Worm (Caenorhabditis elegans) whole organism, early embryonic: ENCODE results near the gene F13H8.3.

ENCODE experiments used
- B0310.2 ChIP-seq: sonication (generic microtip); optimal IDR thresholded peaks from 2 replicates; lab custom pipeline; 2016; ENCODE audit warnings: mild to moderate bottlenecking, missing genetic modification characterization, missing compliant biosample characterization
- F13C5.2 ChIP-seq: sonication (generic microtip); optimal IDR thresholded peaks from 2 replicates; lab custom pipeline; 2017; ENCODE audit warnings: mild to moderate bottlenecking, missing genetic modification characterization, inconsistent platforms, missing compliant biosample characterization
- aly-1 ChIP-seq: sonication (generic microtip); optimal IDR thresholded peaks from 2 replicates; lab custom pipeline; 2016; ENCODE audit warnings: missing genetic modification characterization, missing compliant biosample characterization
- ama-1 ChIP-seq: fragments of 150-350 bp; optimal IDR thresholded peaks from 2 replicates; lab custom pipeline; 2014
- ceh-13 ChIP-seq: fragments of 200-800 bp; sonication (Bioruptor generic); optimal IDR thresholded peaks from 2 replicates; lab custom pipeline; 2018; ENCODE audit warnings: mild to moderate bottlenecking, missing genetic modification characterization, missing compliant biosample characterization
- ceh-36 ChIP-seq: sonication (generic microtip); optimal IDR thresholded peaks from 2 replicates; lab custom pipeline; 2016; ENCODE audit warnings: missing genetic modification characterization, inconsistent platforms, missing compliant biosample characterization
- ets-7 ChIP-seq: sonication (generic microtip); optimal IDR thresholded peaks from 2 replicates; lab custom pipeline; 2016; ENCODE audit warnings: missing genotype, missing genetic modification characterization, missing compliant biosample characterization
- flt-1 ChIP-seq: fragments of 200-800 bp; sonication (Bioruptor generic); IDR thresholded peaks from 2 replicates; pipeline ENCODE4 v1.3.6; 2022; ENCODE audit warnings: missing genetic modification characterization, missing compliant biosample characterization
- hmbx-1 ChIP-seq: sonication (generic microtip); optimal IDR thresholded peaks from 2 replicates; lab custom pipeline; 2016; ENCODE audit warnings: mild to moderate bottlenecking, missing genetic modification characterization, missing compliant biosample characterization
- hmg-4 ChIP-seq: fragments of 200-800 bp; sonication (Bioruptor generic); optimal IDR thresholded peaks from 2 replicates; lab custom pipeline; 2018; ENCODE audit warnings: mild to moderate bottlenecking, missing genetic modification characterization, missing compliant biosample characterization
- hnd-1 ChIP-seq: sonication (generic microtip); optimal IDR thresholded peaks from 2 replicates; lab custom pipeline; 2016; ENCODE audit warnings: missing genetic modification characterization, missing compliant biosample characterization
- pes-1 ChIP-seq: fragments of 200-800 bp; sonication (Bioruptor generic); IDR thresholded peaks from 2 replicates; pipeline ENCODE4 v1.3.6; 2022; ENCODE audit warnings: missing genetic modification reagents, missing genetic modification characterization, missing compliant biosample characterization
- scrt-1 ChIP-seq: fragments of 200-800 bp; sonication (Bioruptor generic); IDR thresholded peaks from 2 replicates; pipeline ENCODE4 v1.3.6; 2022; ENCODE audit warnings: missing genetic modification characterization, missing compliant biosample characterization
- sea-1 ChIP-seq: fragments of 200-800 bp; sonication (Bioruptor generic); conservative IDR thresholded peaks from 2 replicates; pipeline ENCODE4 v1.3.6; 2022; ENCODE audit warnings: missing genetic modification characterization, missing compliant biosample characterization
- tbx-11 ChIP-seq: fragments of 200-800 bp; sonication (Bioruptor generic); IDR thresholded peaks from 2 replicates; pipeline ENCODE4 v1.3.6; 2022; ENCODE audit warnings: missing genetic modification characterization, missing compliant biosample characterization
- tbx-37 ChIP-seq: fragments of 200-800 bp; sonication (Bioruptor generic); conservative IDR thresholded peaks from 2 replicates; pipeline ENCODE4 v1.3.6; 2022; ENCODE audit warnings: missing genetic modification reagents, missing genetic modification characterization, missing compliant biosample characterization
- tra-4 ChIP-seq: sonication (generic microtip); optimal IDR thresholded peaks from 2 replicates; lab custom pipeline; 2017; ENCODE audit warnings: missing genetic modification characterization, missing compliant biosample characterization

Gene F13H8.3

ce11 chrII:6236093-6236945 lies 27.5 kb upstream of the F13H8.3 start:
- TF ChIP-seq hmg-4 (GFP tag; lab: Kevin White, UChicago) (no peak), flt-1 (GFP tag; lab: Robert Waterston, UW) (no peak), hmbx-1 (no peak), ama-1 (lab: Kevin White, UChicago) (no peak), aly-1 (tag; lab: Kevin White, UChicago) (no peak), ceh-13 (GFP tag; lab: Kevin White, UChicago) (no peak), ets-7 (no peak), tbx-37 (GFP tag; lab: Robert Waterston, UW) (no peak), B0310.2 (tag; lab: Kevin White, UChicago) (no peak), scrt-1 (no peak), tbx-11 (no peak), pes-1 (GFP tag; lab: Robert Waterston, UW) (no peak), tra-4 (tag; lab: Kevin White, UChicago) (no peak), F13C5.2 (tag; lab: Kevin White, UChicago) (no peak)

ce11 chrII:6241758-6242157 lies 22.0 kb upstream of the F13H8.3 start, which contains the start of gene T24H7.8:
T24H7.8 (plus strand) TSS chrII:6242058.
- TF ChIP-seq tbx-11 (no peak), ets-7 (no peak), flt-1 (GFP tag; lab: Robert Waterston, UW) (no peak), F13C5.2 (tag; lab: Kevin White, UChicago) (no peak), ceh-13 (GFP tag; lab: Kevin White, UChicago) (no peak), hmbx-1 (no peak)

DNA sequence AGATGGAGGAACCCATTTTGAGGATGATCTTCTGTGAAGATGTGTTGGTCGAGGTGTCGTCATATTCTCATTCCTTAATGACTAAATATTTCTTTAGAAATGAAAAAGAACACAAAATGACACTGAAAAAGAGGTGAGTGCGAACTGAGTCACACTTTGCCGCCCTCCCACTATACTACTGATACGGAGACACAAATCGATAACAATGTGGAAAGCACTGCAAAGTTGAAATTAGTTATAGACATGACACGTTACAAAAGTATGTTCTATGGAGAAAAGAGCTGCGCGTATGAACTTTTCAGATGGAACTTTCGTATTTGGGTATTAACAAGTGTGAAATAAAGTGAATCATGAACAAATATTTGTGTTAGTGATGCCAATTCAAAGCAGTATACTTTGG lies 19.6 kb upstream of the F13H8.3 start, which contains the start of gene tat-4:
Gene tat-4 (minus strand): TSS at position 117 of the 400 bp plus-strand sequence.
- no peak for TF ChIP-seq tra-4 (tag; lab: Kevin White, UChicago)
- no peak for TF ChIP-seq aly-1 (tag; lab: Kevin White, UChicago)
- TF ChIP-seq tbx-37 (GFP tag; lab: Robert Waterston, UW): no peak
- no peak for TF ChIP-seq hmbx-1
- TF ChIP-seq ets-7: no peak
- TF ChIP-seq B0310.2 (tag; lab: Kevin White, UChicago): no peak
- no peak for TF ChIP-seq pes-1 (GFP tag; lab: Robert Waterston, UW)
- TF ChIP-seq hnd-1 (tag; lab: Kevin White, UChicago): no peak
- no peak for TF ChIP-seq flt-1 (GFP tag; lab: Robert Waterston, UW)
- no peak for TF ChIP-seq ama-1 (lab: Kevin White, UChicago)
- no peak for TF ChIP-seq tbx-11
- no peak for TF ChIP-seq hmg-4 (GFP tag; lab: Kevin White, UChicago)
- TF ChIP-seq scrt-1: no peak
- no peak for TF ChIP-seq sea-1 (GFP tag; lab: Robert Waterston, UW)
- no peak for TF ChIP-seq ceh-13 (GFP tag; lab: Kevin White, UChicago)
- no peak for TF ChIP-seq F13C5.2 (tag; lab: Kevin White, UChicago)
- no peak for TF ChIP-seq ceh-36 (tag; lab: Kevin White, UChicago)

DNA sequence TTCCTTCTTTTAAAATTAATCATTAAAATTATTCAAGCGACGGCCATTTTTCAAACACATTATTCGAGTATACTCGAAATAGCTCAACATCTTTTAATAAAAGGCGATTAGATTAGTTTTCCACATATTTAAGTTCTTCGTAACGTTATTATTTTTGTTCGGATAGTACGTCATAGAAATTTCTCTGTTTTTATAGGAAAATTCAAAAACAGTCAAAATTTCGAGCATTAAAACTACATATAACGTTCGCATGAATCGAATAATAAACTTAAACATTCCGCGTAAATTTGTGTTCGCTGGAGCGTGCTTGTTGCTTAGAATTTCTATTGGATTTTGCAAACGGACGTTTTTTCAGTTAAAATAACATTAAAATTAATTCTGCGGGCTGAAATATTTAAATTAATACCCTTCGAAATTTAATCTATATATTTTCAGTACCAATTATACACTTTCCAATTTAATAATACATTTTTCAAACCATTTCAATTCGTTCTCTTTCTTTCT lies 18.5 kb upstream of the F13H8.3 start, which contains the start of gene blos-4:
Gene blos-4 (plus strand): TSS at position 51 of the 504 bp plus-strand sequence.
- TF ChIP-seq ets-7: no peak

DNA sequence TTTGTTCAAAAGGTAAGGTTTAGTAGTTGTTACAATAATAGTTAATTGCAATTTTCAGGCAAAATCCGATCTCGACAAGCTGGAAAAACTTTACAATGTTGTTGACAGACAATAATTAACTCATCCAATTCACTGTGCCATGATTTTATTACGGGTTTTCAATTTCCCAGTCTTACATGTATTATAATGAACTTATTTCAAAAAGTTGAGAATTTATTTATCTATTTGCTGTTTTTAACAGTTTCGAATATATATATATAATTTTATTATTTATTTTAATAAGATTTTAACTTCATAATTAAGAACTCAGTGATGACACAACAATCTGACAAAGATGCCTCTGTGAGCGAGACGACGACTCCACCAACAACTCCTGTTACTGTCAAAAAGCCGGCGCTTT lies 17.7 kb upstream of the F13H8.3 start, which contains the start of gene lelo-1:
Gene lelo-1 (plus strand): TSS at position 301 of the 400 bp plus-strand sequence.
- TF ChIP-seq sea-1 (GFP tag; lab: Robert Waterston, UW) (no peak), ama-1 (lab: Kevin White, UChicago) (no peak), ceh-13 (GFP tag; lab: Kevin White, UChicago) (no peak), scrt-1 (no peak), tbx-37 (GFP tag; lab: Robert Waterston, UW) (no peak), hmg-4 (GFP tag; lab: Kevin White, UChicago) (no peak), ets-7 (no peak), tbx-11 (no peak), B0310.2 (tag; lab: Kevin White, UChicago) (no peak), flt-1 (GFP tag; lab: Robert Waterston, UW) (no peak), pes-1 (GFP tag; lab: Robert Waterston, UW) (no peak), hmbx-1 (no peak), aly-1 (tag; lab: Kevin White, UChicago) (no peak), F13C5.2 (tag; lab: Kevin White, UChicago) (no peak), ceh-36 (tag; lab: Kevin White, UChicago) (no peak), hnd-1 (tag; lab: Kevin White, UChicago) (no peak), tra-4 (tag; lab: Kevin White, UChicago) (no peak)

- no peak for TF ChIP-seq F13C5.2 (tag; lab: Kevin White, UChicago)
- TF ChIP-seq sea-1 (GFP tag; lab: Robert Waterston, UW): no peak
- no peak for TF ChIP-seq flt-1 (GFP tag; lab: Robert Waterston, UW)
- no peak for TF ChIP-seq ceh-13 (GFP tag; lab: Kevin White, UChicago)
- TF ChIP-seq aly-1 (tag; lab: Kevin White, UChicago): no peak
- no peak for TF ChIP-seq scrt-1
These were observed 16.8 kb upstream of the F13H8.3 start, which contains the start of gene T24H7.2 for ce11 chrII:6247011-6247410. T24H7.2 (plus strand) TSS chrII:6247311.

ce11 chrII:6248029-6248428 lies 15.8 kb upstream of the F13H8.3 start:
- no peak for TF ChIP-seq ama-1 (lab: Kevin White, UChicago)
- no peak for TF ChIP-seq scrt-1
- no peak for TF ChIP-seq hmg-4 (GFP tag; lab: Kevin White, UChicago)
- no peak for TF ChIP-seq ceh-13 (GFP tag; lab: Kevin White, UChicago)
- no peak for TF ChIP-seq ceh-36 (tag; lab: Kevin White, UChicago)
- no peak for TF ChIP-seq F13C5.2 (tag; lab: Kevin White, UChicago)
- TF ChIP-seq B0310.2 (tag; lab: Kevin White, UChicago): no peak
- TF ChIP-seq sea-1 (GFP tag; lab: Robert Waterston, UW): no peak
- no peak for TF ChIP-seq tbx-37 (GFP tag; lab: Robert Waterston, UW)
- TF ChIP-seq hmbx-1: no peak
- no peak for TF ChIP-seq ets-7
